Fruit fly (Drosophila melanogaster) whole organism, embryonic: ENCODE results near the gene Syx8.
A peak's percentile ranks its signal among the peaks of the same experiment; 100 is the strongest.

ENCODE experiments used
- Antp ChIP-seq: fragments of 200-800 bp; sonication (Bioruptor generic); optimal IDR thresholded peaks from 3 replicates; lab custom pipeline; 2016; ENCODE audit warnings: missing biosample characterization, missing genetic modification characterization
- Awh ChIP-seq: fragments of 200-800 bp; sonication (Bioruptor generic); IDR thresholded peaks from 2 replicates; pipeline ENCODE4, ENCODE4 v1.3.6; 2022; ENCODE audit warnings: missing biosample characterization, missing genetic modification characterization
- CG12071 ChIP-seq: fragments of 200-800 bp; sonication (Bioruptor generic); optimal IDR thresholded peaks from 3 replicates; lab custom pipeline; 2018; ENCODE audit warnings: missing biosample characterization, mild to moderate bottlenecking, missing genetic modification characterization
- CG14050 ChIP-seq: fragments of 200-800 bp; sonication (Bioruptor generic); IDR thresholded peaks from 3 replicates; pipeline ENCODE4 v1.3.6; 2022; ENCODE audit warnings: missing biosample characterization, missing genetic modification characterization
- CG16779 ChIP-seq: fragments of 200-800 bp; sonication (Bioruptor generic); IDR thresholded peaks from 2 replicates; pipeline ENCODE4 v1.3.6; 2022; ENCODE audit warnings: missing biosample characterization, missing genetic modification characterization
- CG17186 ChIP-seq: fragments of 200-800 bp; sonication (Bioruptor generic); optimal IDR thresholded peaks from 3 replicates; lab custom pipeline; 2017; ENCODE audit warnings: missing biosample characterization, missing genetic modification reagents, missing genetic modification characterization
- CG2129 ChIP-seq: fragments of 200-800 bp; sonication (Bioruptor generic); IDR thresholded peaks from 2 replicates; pipeline ENCODE4 v1.3.6; 2022; ENCODE audit warnings: missing biosample characterization, missing genetic modification characterization; ENCODE audit not compliant: partially characterized antibody
- CG3065 ChIP-seq: fragments of 200-800 bp; sonication (Bioruptor generic); optimal IDR thresholded peaks from 2 replicates; lab custom pipeline; 2016; ENCODE audit warnings: missing biosample characterization, missing genetic modification characterization
- CG31441 ChIP-seq: fragments of 200-800 bp; sonication (Bioruptor generic); IDR thresholded peaks from 2 replicates; pipeline ENCODE4 v1.3.6; 2022; ENCODE audit warnings: missing biosample characterization, missing genetic modification characterization
- CG33213 ChIP-seq: fragments of 200-800 bp; sonication (Bioruptor generic); optimal IDR thresholded peaks from 3 replicates; lab custom pipeline; 2016; ENCODE audit warnings: missing biosample characterization, missing genetic modification characterization
- CG43689 ChIP-seq: fragments of 200-800 bp; sonication (Bioruptor generic); IDR thresholded peaks from 2 replicates; pipeline ENCODE4 v1.3.6; 2022; ENCODE audit warnings: missing biosample characterization, missing genetic modification characterization
- CG5180 ChIP-seq: fragments of 200-800 bp; sonication (Bioruptor generic); optimal IDR thresholded peaks from 3 replicates; lab custom pipeline; 2017; ENCODE audit warnings: missing biosample characterization, missing genetic modification characterization, mild to moderate bottlenecking, moderate library complexity, missing genetic modification reagents
- CG7786 ChIP-seq: fragments of 200-800 bp; sonication (Bioruptor generic); optimal IDR thresholded peaks from 2 replicates; lab custom pipeline; 2016; ENCODE audit warnings: missing biosample characterization, missing genetic modification characterization
- CG7839 ChIP-seq: fragments of 200-800 bp; sonication (Bioruptor generic); optimal IDR thresholded peaks from 3 replicates; lab custom pipeline; 2018; ENCODE audit warnings: missing biosample characterization, mild to moderate bottlenecking, missing genetic modification characterization, moderate library complexity
- CG7928 ChIP-seq: fragments of 200-800 bp; sonication (Bioruptor generic); optimal IDR thresholded peaks from 2 replicates; lab custom pipeline; 2017; ENCODE audit warnings: missing biosample characterization, mild to moderate bottlenecking, missing genetic modification characterization
- CG7963 ChIP-seq: fragments of 200-800 bp; sonication (Bioruptor generic); IDR thresholded peaks from 3 replicates; pipeline ENCODE4 v1.3.6; 2022; ENCODE audit warnings: missing biosample characterization, missing genetic modification characterization; ENCODE audit not compliant: partially characterized antibody
- CG8290 ChIP-seq, 3 experiments: fragments of 200-800 bp; sonication (Bioruptor generic); optimal IDR thresholded peaks; 2 replicates each; lab custom pipeline; 2016 to 2019; ENCODE audit warnings: missing biosample characterization in 3 of 3, missing genetic modification characterization in 3 of 3, mild to moderate bottlenecking in 2 of 3, moderate library complexity in 1 of 3
- CG9215 ChIP-seq: fragments of 200-800 bp; sonication (Bioruptor generic); IDR thresholded peaks from 2 replicates; pipeline ENCODE4 v1.3.6; 2022; ENCODE audit warnings: missing biosample characterization, missing genetic modification characterization
- D19B ChIP-seq: fragments of 200-800 bp; sonication (Bioruptor generic); optimal IDR thresholded peaks from 2 replicates; lab custom pipeline; 2017; ENCODE audit warnings: missing biosample characterization, mild to moderate bottlenecking, missing genetic modification characterization
- Deaf1 ChIP-seq: fragments of 200-800 bp; optimal IDR thresholded peaks from 3 replicates; lab custom pipeline; 2019; ENCODE audit warnings: missing biosample characterization, mild to moderate bottlenecking, missing genetic modification characterization, moderate library complexity
- Gug ChIP-seq: fragments of 200-800 bp; sonication (Bioruptor generic); IDR thresholded peaks from 4 replicates; pipeline ENCODE4 v1.3.6; 2022; ENCODE audit warnings: missing biosample characterization, missing genetic modification characterization
- HLH3B ChIP-seq: fragments of 200-800 bp; sonication (Bioruptor generic); IDR thresholded peaks from 2 replicates; pipeline ENCODE4 v1.3.6; 2022; ENCODE audit warnings: missing biosample characterization, missing genetic modification characterization
- Hey ChIP-seq: fragments of 200-800 bp; sonication (Bioruptor generic); optimal IDR thresholded peaks from 3 replicates; lab custom pipeline; 2018; ENCODE audit warnings: missing biosample characterization, mild to moderate bottlenecking, missing genetic modification characterization
- Hmr ChIP-seq: fragments of 200-800 bp; sonication (Bioruptor generic); optimal IDR thresholded peaks from 3 replicates; lab custom pipeline; 2017; ENCODE audit warnings: mild to moderate bottlenecking, missing biosample characterization, missing genetic modification reagents, missing genetic modification characterization
- Hr78 ChIP-seq, 2 experiments: fragments of 200-800 bp in 1 of 2; fragments of >200 bp in 1 of 2; sonication (Bioruptor generic) in 1 of 2; optimal IDR thresholded peaks; 2 replicates each; lab custom pipeline; 2017 to 2019; ENCODE audit warnings: missing biosample characterization in 2 of 2, missing genetic modification characterization in 2 of 2, mild to moderate bottlenecking in 1 of 2, moderate library complexity in 1 of 2
- Mes4 ChIP-seq: fragments of 200-800 bp; sonication (Bioruptor generic); optimal IDR thresholded peaks from 2 replicates; lab custom pipeline; 2016; ENCODE audit warnings: missing biosample characterization, missing genetic modification characterization
- Opbp ChIP-seq: fragments of 200-800 bp; sonication (Bioruptor generic); IDR thresholded peaks from 3 replicates; pipeline ENCODE4 v1.3.6; 2022; ENCODE audit warnings: missing biosample characterization, missing genetic modification characterization; ENCODE audit not compliant: partially characterized antibody
- Taf1 ChIP-seq: fragments of 200-800 bp; sonication (Bioruptor generic); IDR thresholded peaks from 2 replicates; pipeline ENCODE4 v1.3.6; 2022; ENCODE audit warnings: missing biosample characterization, missing genetic modification characterization
- Usf ChIP-seq: fragments of 200-800 bp; sonication (Bioruptor generic); optimal IDR thresholded peaks from 2 replicates; lab custom pipeline; 2017; ENCODE audit warnings: missing genotype, missing biosample characterization, missing genetic modification characterization
- ase ChIP-seq: fragments of 200-800 bp; sonication (Bioruptor generic); IDR thresholded peaks from 3 replicates; pipeline ENCODE4 v1.3.6; 2022; ENCODE audit warnings: missing biosample characterization, missing genetic modification characterization
- az2 ChIP-seq: fragments of 200-800 bp; sonication (Bioruptor generic); optimal IDR thresholded peaks from 3 replicates; lab custom pipeline; 2016; ENCODE audit warnings: missing biosample characterization, missing genetic modification characterization
- bsh ChIP-seq, 2 experiments: fragments of 200-800 bp; sonication (Bioruptor generic); optimal IDR thresholded peaks; 2 replicates each; lab custom pipeline; 2017 to 2018; ENCODE audit warnings: mild to moderate bottlenecking in 2 of 2, missing biosample characterization in 2 of 2, missing genetic modification characterization in 2 of 2, moderate library complexity in 1 of 2
- chn ChIP-seq: fragments of 200-800 bp; sonication (Bioruptor generic); optimal IDR thresholded peaks from 2 replicates; lab custom pipeline; 2016; ENCODE audit warnings: missing biosample characterization, missing genetic modification characterization
- crol ChIP-seq: fragments of 200-800 bp; sonication (Bioruptor generic); IDR thresholded peaks from 2 replicates; pipeline ENCODE4 v1.3.6; 2022; ENCODE audit warnings: missing biosample characterization, missing genetic modification characterization
- dmrt11E ChIP-seq: fragments of 200-800 bp; sonication (Bioruptor generic); optimal IDR thresholded peaks from 3 replicates; lab custom pipeline; 2018; ENCODE audit warnings: missing biosample characterization, mild to moderate bottlenecking, missing genetic modification characterization, moderate library complexity
- ems ChIP-seq: fragments of 200-800 bp; sonication (Bioruptor generic); optimal IDR thresholded peaks from 3 replicates; lab custom pipeline; 2016; ENCODE audit warnings: missing biosample characterization, missing genetic modification characterization
- gfzf ChIP-seq: fragments of 200-800 bp; sonication (Bioruptor generic); optimal IDR thresholded peaks from 2 replicates; lab custom pipeline; 2016; ENCODE audit warnings: missing biosample characterization, mild to moderate bottlenecking, missing genetic modification characterization, moderate library complexity
- gsb ChIP-seq: fragments of 200-800 bp; sonication (Bioruptor generic); IDR thresholded peaks from 2 replicates; pipeline ENCODE4 v1.3.6; 2022; ENCODE audit warnings: missing biosample characterization, missing genetic modification characterization
- ham ChIP-seq: fragments of 200-800 bp; sonication (Bioruptor generic); IDR thresholded peaks from 2 replicates; pipeline ENCODE4 v1.3.6; 2022; ENCODE audit warnings: missing biosample characterization, missing genetic modification characterization
- hkb ChIP-seq, 2 experiments: fragments of 200-800 bp in 1 of 2; fragments of >200 bp in 1 of 2; sonication (Bioruptor generic) in 1 of 2; IDR thresholded peaks in 1 of 2; optimal IDR thresholded peaks in 1 of 2; 2 replicates each; pipeline versions ENCODE4 v1.3.6 to Lab custom; 2017 to 2022; ENCODE audit warnings: missing biosample characterization in 1 of 2, missing genetic modification characterization in 1 of 2
- lilli ChIP-seq: fragments of 200-800 bp; sonication (Bioruptor generic); optimal IDR thresholded peaks from 3 replicates; lab custom pipeline; 2016; ENCODE audit warnings: missing biosample characterization, missing genetic modification characterization
- lola ChIP-seq, 3 experiments: fragments of >200 bp in 2 of 3; fragments of 200-800 bp in 1 of 3; sonication (Bioruptor generic) in 1 of 3; optimal IDR thresholded peaks; 2 replicates each; lab custom pipeline; 2017 to 2019; ENCODE audit warnings: missing biosample characterization in 3 of 3, missing genetic modification characterization in 3 of 3, mild to moderate bottlenecking in 1 of 3, moderate library complexity in 1 of 3
- luna ChIP-seq: fragments of 200-800 bp; sonication (Bioruptor generic); optimal IDR thresholded peaks from 2 replicates; lab custom pipeline; 2016; ENCODE audit warnings: missing biosample characterization, missing genetic modification characterization
- run ChIP-seq: fragments of 200-800 bp; sonication (Bioruptor generic); optimal IDR thresholded peaks from 3 replicates; lab custom pipeline; 2018; ENCODE audit warnings: missing biosample characterization, mild to moderate bottlenecking, missing genetic modification characterization
- sim ChIP-seq: fragments of 200-800 bp; sonication (Bioruptor generic); IDR thresholded peaks from 2 replicates; pipeline ENCODE4 v1.3.6; 2022; ENCODE audit warnings: missing biosample characterization, missing genetic modification characterization
- ssp ChIP-seq: fragments of 200-800 bp; sonication (Bioruptor generic); IDR thresholded peaks from 2 replicates; pipeline ENCODE4 v1.3.6; 2022; ENCODE audit warnings: missing biosample characterization, missing genetic modification characterization
- tll ChIP-seq, 2 experiments: fragments of 200-800 bp in 1 of 2; fragments of >200 bp in 1 of 2; sonication (Bioruptor generic) in 1 of 2; optimal IDR thresholded peaks; 2 replicates each; lab custom pipeline; 2017 to 2019; ENCODE audit warnings: missing biosample characterization in 2 of 2, missing genetic modification characterization in 2 of 2, mild to moderate bottlenecking in 1 of 2, moderate library complexity in 1 of 2
- wor ChIP-seq: fragments of 200-800 bp; sonication (Bioruptor generic); IDR thresholded peaks from 2 replicates; pipeline ENCODE4 v1.3.6; 2022; ENCODE audit warnings: missing biosample characterization, missing genetic modification characterization
- zf30C ChIP-seq: fragments of 200-800 bp; sonication (Bioruptor generic); optimal IDR thresholded peaks from 3 replicates; lab custom pipeline; 2018; ENCODE audit warnings: missing biosample characterization, mild to moderate bottlenecking, missing genetic modification characterization

Gene Syx8

DNA sequence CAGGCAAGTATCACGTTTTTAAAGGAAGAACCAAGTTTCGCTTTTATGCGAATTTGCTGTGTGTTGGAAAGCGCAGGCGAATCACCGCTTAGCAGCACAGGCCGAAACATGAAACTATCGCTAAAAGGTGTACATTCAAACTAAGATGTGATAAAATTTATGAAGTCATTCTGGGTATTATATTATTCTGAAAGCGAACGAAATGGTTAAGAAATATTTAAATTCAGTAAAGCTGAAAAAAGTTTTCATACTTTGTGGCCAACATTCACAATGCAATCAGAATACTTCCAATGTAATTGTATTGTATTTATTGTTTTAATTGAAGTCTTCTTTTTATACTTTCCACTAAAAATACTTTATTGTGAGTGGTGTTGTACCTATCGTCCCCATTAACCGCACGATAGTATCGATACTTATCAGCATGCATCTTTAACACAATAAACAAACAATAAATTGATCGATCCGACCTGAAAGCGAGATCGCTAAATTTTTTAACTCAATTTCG lies 5.6 kb downstream of the Syx8 start, which contains the start of gene Smn (continued):
- TF ChIP-seq Hey (no peak), wor (no peak), Awh (GFP tag; lab: Robert Waterston, UW) (no peak), CG14050 (GFP tag; lab: Robert Waterston, UW) (no peak), lola (GFP tag; optimal IDR thresholded peaks at IDR 0.05; lab: Kevin White, UChicago) (peak in 1 of 3 experiments; percentile 28), Opbp (peak; percentile 78; the same call in 2 of the 3 replicates), Antp (GFP tag; lab: Kevin White, UChicago) (peak; percentile 22), Hmr (GFP tag; lab: Kevin White, UChicago) (peak; percentile 51), Gug (no peak), CG16779 (no peak), run (tag; lab: Kevin White, UChicago) (no peak), CG43689 (GFP tag; lab: Robert Waterston, UW) (no peak), chn (peak; percentile 29), Usf (GFP tag; lab: Kevin White, UChicago) (no peak), tll (GFP tag; optimal IDR thresholded peaks at IDR 0.05; lab: Kevin White, UChicago) (no peak), az2 (GFP tag; lab: Kevin White, UChicago) (no peak), crol (GFP tag; lab: Robert Waterston, UW) (no peak), CG7963 (GFP tag; lab: Robert Waterston, UW) (peak; percentile 64; the same call in 2 of the 3 replicates), CG33213 (GFP tag; lab: Kevin White, UChicago) (peak; percentile 43), CG7786 (GFP tag; lab: Kevin White, UChicago) (peak; percentile 59), gsb (no peak), ase (GFP tag; lab: Robert Waterston, UW) (no peak), Mes4 (GFP tag; lab: Kevin White, UChicago) (no peak), Deaf1 (tag; lab: Kevin White, UChicago) (no peak), dmrt11E (no peak), D19B (GFP tag; lab: Kevin White, UChicago) (no peak), bsh (GFP tag; optimal IDR thresholded peaks at IDR 0.05; lab: Kevin White, UChicago) (peak in 1 of 2 experiments; percentile 30), CG2129 (GFP tag; lab: Robert Waterston, UW) (peak; percentile 72), gfzf (peak; percentile 22), CG9215 (0 out of 2 replicates have a peak, but pooled peaks have one; percentile 34), ham (GFP tag; lab: Robert Waterston, UW) (no peak), Hr78 (GFP tag; optimal IDR thresholded peaks at IDR 0.05; lab: Kevin White, UChicago) (no peak), HLH3B (GFP tag; lab: Robert Waterston, UW) (no peak), zf30C (GFP tag; lab: Kevin White, UChicago) (no peak), CG5180 (GFP tag; lab: Kevin White, UChicago) (no peak), luna (GFP tag; lab: Kevin White, UChicago) (no peak), hkb (optimal IDR thresholded peaks at IDR 0.05; lab: Kevin White, UChicago) (no peak), hkb (GFP tag; IDR thresholded peaks at IDR 0.05; lab: Robert Waterston, UW) (no peak), CG7839 (tag; lab: Kevin White, UChicago) (peak; percentile 40), CG31441 (GFP tag; lab: Robert Waterston, UW) (peak; percentile 53; the same call in 1 of the 2 replicates), CG7928 (GFP tag; lab: Kevin White, UChicago) (peak; percentile 26), CG3065 (GFP tag; lab: Kevin White, UChicago) (no peak), ssp (GFP tag; lab: Robert Waterston, UW) (peak; percentile 36; the same call in 1 of the 2 replicates), CG17186 (GFP tag; lab: Kevin White, UChicago) (peak; percentile 16), CG12071 (GFP tag; lab: Kevin White, UChicago) (no peak), ems (GFP tag; lab: Kevin White, UChicago) (no peak), Taf1 (GFP tag; lab: Robert Waterston, UW) (no peak), lilli (GFP tag; lab: Kevin White, UChicago) (peak; percentile 73), CG8290 (GFP tag; optimal IDR thresholded peaks at IDR 0.05; lab: Kevin White, UChicago) (peak; percentile 68), CG8290 (tag; optimal IDR thresholded peaks at IDR 0.05; lab: Kevin White, UChicago) (peak; percentile 13 to 67), sim (no peak)
